Worm (Caenorhabditis elegans): ENCODE data around the gene pqn-31.

pqn-31 gene

ce11 chrV:9160224-9160886 lies 51.0 kb downstream of the pqn-31 start, which contains the start of gene col-144 (continued):
- TF ChIP-seq aly-2 (tag; optimal IDR thresholded peaks at IDR 0.05) = no peak
- no peak for TF ChIP-seq nhr-111 (GFP tag; optimal IDR thresholded peaks at IDR 0.05)
- peak; percentile 78 for TF ChIP-seq T26A8.4 (GFP tag; IDR thresholded peaks at IDR 0.05)

All from whole organism, L4 larva.